Fruit fly (Drosophila melanogaster) Kc167 (cell line): ENCODE results near the gene Sulf1.

Experiments used
- Myc ChIP-seq: fragments of >200 bp; optimal IDR thresholded peaks from 2 replicates; lab custom pipeline; 2017; ENCODE audit warnings: missing external identifiers
- Sin3A ChIP-seq: fragments of >200 bp; optimal IDR thresholded peaks from 2 replicates; lab custom pipeline; 2018; ENCODE audit warnings: missing external identifiers
- h ChIP-seq: fragments of >200 bp; optimal IDR thresholded peaks from 3 replicates; lab custom pipeline; 2018; ENCODE audit warnings: missing external identifiers
- insv ChIP-seq: fragments of >200 bp; optimal IDR thresholded peaks from 3 replicates; lab custom pipeline; 2018; ENCODE audit warnings: missing external identifiers
- psq ChIP-seq: fragments of >200 bp; optimal IDR thresholded peaks from 2 replicates; lab custom pipeline; 2017; ENCODE audit warnings: missing external identifiers
- ttk ChIP-seq: sonication (Bioruptor generic); optimal IDR thresholded peaks from 2 replicates; lab custom pipeline; 2017; ENCODE audit warnings: missing external identifiers

Sulf1 gene

DNA sequence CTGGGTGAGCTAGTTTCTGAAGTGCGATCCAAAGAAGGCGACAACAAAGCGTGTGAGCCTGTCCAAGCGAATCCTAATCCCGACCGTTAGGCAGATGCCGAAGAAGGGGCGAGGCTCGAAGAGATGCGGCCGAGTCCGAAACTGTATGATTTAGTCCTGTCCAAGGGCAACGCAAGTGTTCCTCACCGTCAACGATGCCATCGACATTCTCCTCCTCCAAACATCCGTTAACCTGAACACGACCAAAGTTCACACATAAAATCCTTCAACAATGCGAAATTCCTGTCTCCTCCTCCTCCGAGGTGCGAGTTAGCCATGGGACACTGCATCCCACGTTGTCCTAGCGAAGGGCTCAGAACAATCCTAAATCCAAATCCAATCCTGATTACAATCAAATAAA, at the start of gene Sulf1:
Sulf1 (minus strand) TSS at position 101 of the 400 bp plus-strand sequence.
- TF ChIP-seq insv (lab: Kevin White, UChicago) = no peak
- TF ChIP-seq h (lab: Kevin White, UChicago) = no peak

DNA sequence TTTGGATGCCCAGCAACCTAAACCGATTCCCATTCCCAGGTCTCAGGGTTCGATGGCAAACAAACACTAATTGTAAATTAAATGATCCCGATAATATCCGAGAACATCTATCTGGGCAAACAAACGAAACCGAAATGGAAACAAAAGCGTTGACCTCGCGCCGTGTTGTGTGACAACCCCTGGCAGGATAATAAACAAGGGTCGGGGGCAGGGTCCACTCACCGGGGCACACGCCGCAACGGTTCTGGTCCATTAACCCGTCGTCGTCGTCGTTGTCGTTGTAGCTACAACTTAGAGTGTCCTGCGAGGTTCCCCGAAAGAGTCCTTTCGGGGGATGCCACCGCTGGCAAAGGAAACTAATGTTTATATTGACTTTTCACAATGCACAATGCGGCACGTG, 49.7 kb upstream of the Sulf1 start:
- TF ChIP-seq h (lab: Kevin White, UChicago) (no peak), Myc (lab: Kevin White, UChicago) (no peak), insv (lab: Kevin White, UChicago) (no peak), Sin3A (lab: Kevin White, UChicago) (no peak), ttk (lab: Kevin White, UChicago) (no peak), psq (no peak)

- TF ChIP-seq insv (lab: Kevin White, UChicago) (no peak), Myc (lab: Kevin White, UChicago) (no peak), h (lab: Kevin White, UChicago) (no peak), psq (no peak), ttk (lab: Kevin White, UChicago) (no peak), Sin3A (lab: Kevin White, UChicago) (no peak)
Observed at dm6 chr3R:16387039-16387438, 47.7 kb upstream of the Sulf1 start.

DNA sequence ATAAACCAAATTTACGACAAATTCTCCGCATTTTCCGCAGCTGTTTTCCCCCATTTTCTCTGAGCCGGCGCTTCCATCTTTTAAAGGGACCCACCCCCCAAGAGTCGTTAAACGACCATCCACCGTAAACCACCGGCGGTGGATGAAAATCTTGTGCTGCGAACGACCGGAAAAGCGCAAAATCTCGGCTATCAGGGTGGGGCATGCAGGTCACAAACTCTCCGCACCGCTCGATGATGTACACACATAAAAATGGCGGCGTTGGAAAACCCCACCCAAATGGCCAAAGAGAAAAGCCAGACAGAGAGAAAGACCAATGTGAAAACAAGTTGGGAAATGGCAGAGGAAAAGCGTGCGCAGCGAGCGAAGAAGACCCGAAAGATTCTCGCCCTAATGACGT, 46.2 kb upstream of the Sulf1 start:
- TF ChIP-seq ttk (lab: Kevin White, UChicago) (no peak), Sin3A (lab: Kevin White, UChicago) (no peak), psq (no peak), h (lab: Kevin White, UChicago) (no peak), insv (lab: Kevin White, UChicago) (no peak), Myc (lab: Kevin White, UChicago) (no peak)

DNA sequence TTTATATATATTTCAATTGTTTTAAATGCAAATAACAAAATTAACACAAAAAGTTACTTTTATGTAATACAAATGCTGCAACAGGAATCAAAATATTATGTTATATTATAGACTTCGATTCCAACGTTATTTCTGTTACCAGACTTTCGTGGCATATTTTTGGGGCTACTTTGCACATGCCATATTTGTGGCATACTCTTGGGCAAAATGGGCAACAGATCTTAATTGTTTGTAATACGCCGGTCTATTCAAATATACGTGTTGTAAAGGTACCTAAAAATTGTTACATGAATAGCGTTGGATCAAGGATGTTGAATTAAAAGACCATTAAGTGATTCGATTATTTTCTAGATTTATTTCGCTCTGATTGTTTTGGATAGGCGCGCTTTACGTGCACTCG, 34.7 kb upstream of the Sulf1 start:
- TF ChIP-seq insv (lab: Kevin White, UChicago) (no peak), Sin3A (lab: Kevin White, UChicago) (no peak), h (lab: Kevin White, UChicago) (no peak), psq (no peak), Myc (lab: Kevin White, UChicago) (no peak), ttk (lab: Kevin White, UChicago) (no peak)

dm6 chr3R:16370433-16370832, 31.1 kb upstream of the Sulf1 start, which contains the start of gene CG10317:
Gene CG10317 (minus strand): TSS chr3R:16370533.
- TF ChIP-seq ttk (lab: Kevin White, UChicago) = no peak
- TF ChIP-seq h (lab: Kevin White, UChicago) = no peak
- TF ChIP-seq psq = no peak
- TF ChIP-seq Sin3A (lab: Kevin White, UChicago) = no peak
- no peak for TF ChIP-seq insv (lab: Kevin White, UChicago)
- no peak for TF ChIP-seq Myc (lab: Kevin White, UChicago)

DNA sequence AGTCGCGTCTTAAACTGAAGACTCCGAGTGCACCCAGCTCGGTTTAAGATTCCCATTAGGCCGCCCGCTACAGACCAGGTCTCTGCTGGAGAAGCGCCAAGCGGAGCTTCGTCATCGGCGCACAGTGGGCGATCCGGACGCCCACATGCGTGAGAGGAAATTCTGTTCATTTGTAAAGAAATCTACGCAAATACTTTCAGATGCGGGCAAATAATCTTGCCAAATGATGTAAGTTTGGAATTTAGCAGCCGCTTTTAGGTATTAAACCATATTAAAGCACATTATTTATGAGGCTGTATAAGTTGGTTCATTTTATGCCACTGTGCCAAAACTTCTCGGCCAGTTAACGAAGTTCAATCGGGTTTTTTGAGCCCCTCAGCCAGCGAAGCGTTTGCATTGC, 28.9 kb upstream of the Sulf1 start, which contains the start of gene js:
js (minus strand) TSS at position 19 of the 400 bp plus-strand sequence.
- TF ChIP-seq ttk (lab: Kevin White, UChicago) (no peak), Sin3A (lab: Kevin White, UChicago) (no peak), insv (lab: Kevin White, UChicago) (no peak), Myc (lab: Kevin White, UChicago) (no peak), psq (no peak), h (lab: Kevin White, UChicago) (no peak)

DNA sequence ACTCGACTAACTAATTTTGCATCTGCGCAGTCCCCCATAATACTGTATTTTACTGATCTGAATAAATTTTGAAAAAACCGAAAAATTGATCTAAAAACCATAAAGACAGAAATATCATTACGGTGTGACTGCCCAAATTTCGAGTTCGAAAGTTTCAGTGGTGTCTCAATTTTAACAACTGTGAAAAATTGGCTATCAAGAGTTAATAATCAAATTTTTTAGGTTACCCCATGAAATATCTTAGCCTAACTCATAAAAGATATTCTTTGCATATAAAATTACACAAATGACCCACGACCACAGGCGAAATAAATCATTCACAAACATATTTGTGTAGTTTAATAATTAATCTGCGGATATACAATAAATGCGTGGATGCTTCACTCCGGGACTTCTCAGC, 20.6 kb upstream of the Sulf1 start, which contains the start of gene CG42446:
CG42446 (minus strand) TSS at position 101 of the 400 bp plus-strand sequence.
- no peak for TF ChIP-seq insv (lab: Kevin White, UChicago)
- TF ChIP-seq psq = no peak
- no peak for TF ChIP-seq ttk (lab: Kevin White, UChicago)
- no peak for TF ChIP-seq Myc (lab: Kevin White, UChicago)
- no peak for TF ChIP-seq h (lab: Kevin White, UChicago)
- no peak for TF ChIP-seq Sin3A (lab: Kevin White, UChicago)

DNA sequence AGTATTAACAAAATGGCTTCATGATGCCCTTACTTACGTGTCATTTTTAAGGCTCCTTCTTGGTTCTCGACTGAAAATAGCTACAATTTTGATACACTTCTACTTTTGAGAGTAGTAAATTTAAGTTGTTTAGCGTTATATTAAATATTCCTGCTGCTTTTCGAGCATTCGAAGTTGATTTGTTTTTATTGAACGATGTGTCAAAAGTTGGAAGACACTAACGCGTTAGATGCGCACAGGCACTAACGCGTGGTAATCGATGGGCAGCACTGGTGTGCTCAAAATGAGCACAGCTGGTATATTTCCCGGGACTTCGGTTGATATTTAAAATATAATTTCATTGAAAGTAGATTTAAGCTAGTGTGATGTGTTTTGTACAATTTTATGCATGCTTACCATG, 19.7 kb upstream of the Sulf1 start, which contains the start of gene CG17931:
CG17931 (minus strand) TSS at position 369 of the 400 bp plus-strand sequence.
- TF ChIP-seq Myc (lab: Kevin White, UChicago) = no peak

DNA sequence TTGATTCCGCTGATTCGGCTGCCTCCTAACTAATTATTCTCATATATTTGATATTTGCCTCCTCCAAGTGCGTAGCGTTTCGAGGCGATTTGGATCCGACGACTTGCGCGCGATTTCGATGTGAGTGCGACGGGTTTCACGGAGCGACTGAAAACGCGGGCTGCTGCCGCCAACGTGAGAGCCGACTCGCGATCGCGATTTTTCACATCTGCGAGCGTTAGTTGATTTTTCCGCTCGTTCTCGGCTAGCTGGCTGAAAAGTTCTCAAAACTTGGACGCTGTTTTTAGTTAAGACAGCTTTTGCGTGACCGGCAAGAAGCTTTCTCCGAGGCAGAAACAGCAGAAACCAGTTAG, 17.5 kb upstream of the Sulf1 start, which contains the start of gene CG10311:
CG10311 (minus strand) TSS at position 153 of the 353 bp plus-strand sequence.
- TF ChIP-seq Sin3A (lab: Kevin White, UChicago) = no peak
- no peak for TF ChIP-seq psq
- no peak for TF ChIP-seq insv (lab: Kevin White, UChicago)
- no peak for TF ChIP-seq h (lab: Kevin White, UChicago)
- no peak for TF ChIP-seq Myc (lab: Kevin White, UChicago)
- TF ChIP-seq ttk (lab: Kevin White, UChicago) = no peak

DNA sequence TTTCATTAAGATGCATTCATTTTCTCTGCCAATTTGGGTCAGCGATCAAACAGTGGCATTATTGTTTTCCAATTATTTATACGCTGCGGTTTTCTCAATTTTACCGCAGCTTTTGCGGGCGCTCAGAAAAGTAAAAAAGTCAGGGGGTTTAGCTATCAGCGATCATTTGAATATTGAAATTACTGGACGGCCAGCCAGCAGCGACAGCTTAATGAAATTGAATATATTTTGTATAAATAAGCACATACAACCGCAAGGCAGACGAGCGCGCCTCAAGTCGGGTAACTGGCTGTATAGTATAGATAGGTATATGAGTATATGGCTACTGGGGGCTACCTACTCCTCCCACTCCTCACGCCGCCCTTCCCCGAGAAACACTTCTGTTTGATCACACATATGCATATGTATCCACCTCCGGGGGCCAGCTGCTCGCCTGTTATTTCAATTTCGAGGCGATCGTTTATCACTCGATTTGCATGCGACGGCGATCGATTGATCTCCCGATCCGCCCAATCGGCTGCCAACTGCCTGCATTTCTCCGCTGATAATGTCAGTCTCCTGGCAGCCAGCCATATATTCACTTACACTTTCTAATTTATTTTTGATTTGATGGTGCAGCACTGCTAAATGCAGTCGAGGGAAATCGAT, 17.0 kb upstream of the Sulf1 start:
- TF ChIP-seq h (lab: Kevin White, UChicago) (no peak), insv (lab: Kevin White, UChicago) (no peak), Sin3A (lab: Kevin White, UChicago) (no peak), Myc (lab: Kevin White, UChicago) (no peak), psq (no peak), ttk (lab: Kevin White, UChicago) (no peak)

- TF ChIP-seq ttk (lab: Kevin White, UChicago) (no peak), psq (no peak), Sin3A (lab: Kevin White, UChicago) (no peak), Myc (lab: Kevin White, UChicago) (no peak), h (lab: Kevin White, UChicago) (no peak), insv (lab: Kevin White, UChicago) (no peak)
Observed at dm6 chr3R:16355393-16355943, 16.1 kb upstream of the Sulf1 start.
